Worm (Caenorhabditis elegans) whole organism, L4 larva: Measurements from ENCODE around the gene F13H10.3.

Experiments used
- D1046.2 ChIP-seq: fragments of 200-800 bp; sonication (Bioruptor generic); IDR thresholded peaks from 2 replicates; pipeline ENCODE4 v1.3.6; 2022; ENCODE audit warnings: missing genetic modification characterization, missing compliant biosample characterization
- F10B5.3 ChIP-seq: sonication (generic microtip); optimal IDR thresholded peaks from 2 replicates; lab custom pipeline; 2016; ENCODE audit warnings: mild to moderate bottlenecking, missing genetic modification characterization, missing compliant biosample characterization
- F26F4.8 ChIP-seq: fragments of 200-800 bp; sonication (Bioruptor generic); conservative IDR thresholded peaks from 2 replicates; pipeline ENCODE4 v1.3.6; 2022; ENCODE audit warnings: missing genetic modification characterization, missing compliant biosample characterization
- F44E2.7 ChIP-seq: fragments of 200-800 bp; sonication (Bioruptor generic); IDR thresholded peaks from 2 replicates; pipeline ENCODE4 v2.1.2; 2022; ENCODE audit warnings: missing genetic modification characterization, missing compliant biosample characterization
- F49E8.2 ChIP-seq: sonication (generic microtip); optimal IDR thresholded peaks from 2 replicates; lab custom pipeline; 2016; ENCODE audit warnings: missing compliant biosample characterization, mild to moderate bottlenecking, missing genetic modification characterization, borderline replicate concordance
- Y48G9A.11 ChIP-seq: fragments of 200-800 bp; sonication (Bioruptor generic); IDR thresholded peaks from 2 replicates; pipeline ENCODE4 v1.3.6; 2022; ENCODE audit warnings: missing genetic modification reagents, missing genetic modification characterization, missing compliant biosample characterization
- Y5F2A.4 ChIP-seq: fragments of 200-800 bp; sonication (Bioruptor generic); optimal IDR thresholded peaks from 2 replicates; lab custom pipeline; 2018; ENCODE audit warnings: mild to moderate bottlenecking, missing genetic modification characterization, missing compliant biosample characterization
- ZK337.2 ChIP-seq: fragments of 200-800 bp; sonication (Bioruptor generic); IDR thresholded peaks from 2 replicates; pipeline ENCODE4 v1.3.6; 2022; ENCODE audit warnings: missing genetic modification reagents, missing genetic modification characterization, missing compliant biosample characterization
- ZK546.5 ChIP-seq, 2 experiments: sonication (generic microtip); optimal IDR thresholded peaks; 2 replicates each; lab custom pipeline; 2017; ENCODE audit warnings: missing biosample characterization in 2 of 2, missing genetic modification characterization in 2 of 2
- aha-1 ChIP-seq: fragments of 150-350 bp; peaks from one replicate; lab custom pipeline; 2014; ENCODE audit warnings: missing biosample characterization, missing genetic modification characterization
- aly-2 ChIP-seq: sonication (generic microtip); optimal IDR thresholded peaks from 2 replicates; lab custom pipeline; 2018; ENCODE audit warnings: missing biosample characterization, missing genetic modification characterization
- ama-1 ChIP-seq: fragments of 150-350 bp; optimal IDR thresholded peaks from 2 replicates; lab custom pipeline; 2014; ENCODE audit warnings: inconsistent platforms, mixed read lengths
- arid-1 ChIP-seq: fragments of 200-800 bp; sonication (Bioruptor generic); conservative IDR thresholded peaks from 2 replicates; pipeline ENCODE4 v1.3.6; 2022; ENCODE audit warnings: missing genetic modification reagents, missing genetic modification characterization, missing compliant biosample characterization
- ceh-44 ChIP-seq: fragments of 200-800 bp; sonication (Bioruptor generic); IDR thresholded peaks from 2 replicates; pipeline ENCODE4 v1.3.6; 2022; ENCODE audit warnings: missing genetic modification reagents, missing genetic modification characterization, missing compliant biosample characterization
- ctbp-1 ChIP-seq: fragments of 200-800 bp; sonication (Bioruptor generic); IDR thresholded peaks from 2 replicates; pipeline ENCODE4 v1.3.6; 2022; ENCODE audit warnings: missing genetic modification reagents, missing genetic modification characterization, missing compliant biosample characterization
- daf-12 ChIP-seq: fragments of 150-350 bp; optimal IDR thresholded peaks from 2 replicates; lab custom pipeline; 2014; ENCODE audit warnings: missing biosample characterization, missing genetic modification reagents, missing genetic modification characterization
- daf-19 ChIP-seq: fragments of 200-800 bp; sonication (Bioruptor generic); conservative IDR thresholded peaks from 2 replicates; pipeline ENCODE4 v1.3.6; 2022; ENCODE audit warnings: missing genetic modification characterization, missing compliant biosample characterization
- daf-8 ChIP-seq: fragments of 200-800 bp; sonication (Bioruptor generic); IDR thresholded peaks from 2 replicates; pipeline ENCODE4 v1.3.6; 2022; ENCODE audit warnings: missing genetic modification characterization, missing compliant biosample characterization
- dpl-1 ChIP-seq: fragments of 150-350 bp; optimal IDR thresholded peaks from 2 replicates; lab custom pipeline; 2014; ENCODE audit warnings: missing biosample characterization, missing genetic modification reagents, missing genetic modification characterization
- dve-1 ChIP-seq: sonication (generic microtip); optimal IDR thresholded peaks from 2 replicates; lab custom pipeline; 2017; ENCODE audit warnings: antibody characterized with exemption, mild to moderate bottlenecking, missing genetic modification characterization, missing compliant biosample characterization; ENCODE audit not compliant: insufficient read depth
- egl-43 ChIP-seq: fragments of 200-800 bp; sonication (Bioruptor generic); IDR thresholded peaks from 2 replicates; pipeline ENCODE4 v1.3.6; 2022; ENCODE audit warnings: missing genetic modification reagents, missing genetic modification characterization, missing compliant biosample characterization
- fos-1 ChIP-seq: fragments of 150-350 bp; optimal IDR thresholded peaks from 2 replicates; lab custom pipeline; 2014; ENCODE audit warnings: missing biosample characterization, missing genetic modification characterization
- hlh-11 ChIP-seq: fragments of 200-800 bp; sonication (Bioruptor generic); optimal IDR thresholded peaks from 2 replicates; lab custom pipeline; 2018; ENCODE audit warnings: mild to moderate bottlenecking, missing genetic modification characterization, missing compliant biosample characterization
- hmg-1.1 ChIP-seq: fragments of 200-800 bp; sonication (Bioruptor generic); IDR thresholded peaks from 2 replicates; pipeline ENCODE4 v1.3.6; 2022; ENCODE audit warnings: missing genetic modification reagents, missing genetic modification characterization, missing compliant biosample characterization
- jun-1 ChIP-seq: fragments of 150-350 bp; optimal IDR thresholded peaks from 2 replicates; lab custom pipeline; 2014; ENCODE audit warnings: missing biosample characterization, missing genetic modification reagents, missing genetic modification characterization
- lin-1 ChIP-seq: fragments of 200-800 bp; sonication (Bioruptor generic); IDR thresholded peaks from 2 replicates; pipeline ENCODE4 v1.3.6; 2022; ENCODE audit warnings: missing genetic modification reagents, missing genetic modification characterization, missing compliant biosample characterization
- lin-29 ChIP-seq: fragments of 200-800 bp; sonication (Bioruptor generic); IDR thresholded peaks from 2 replicates; pipeline ENCODE4 v1.3.6; 2022; ENCODE audit warnings: missing genetic modification reagents, missing genetic modification characterization, missing compliant biosample characterization
- lin-38 ChIP-seq: fragments of 200-800 bp; sonication (Bioruptor generic); IDR thresholded peaks from 2 replicates; pipeline ENCODE4 v1.3.6; 2022; ENCODE audit warnings: missing genetic modification reagents, missing genetic modification characterization, missing compliant biosample characterization
- lin-39 ChIP-seq: fragments of 150-350 bp; optimal IDR thresholded peaks from 2 replicates; lab custom pipeline; 2014; ENCODE audit warnings: missing biosample characterization, missing genetic modification reagents, missing genetic modification characterization
- lir-3 ChIP-seq: sonication (generic microtip); optimal IDR thresholded peaks from 2 replicates; lab custom pipeline; 2016; ENCODE audit warnings: mild to moderate bottlenecking, missing genetic modification characterization, missing compliant biosample characterization
- lsy-2 ChIP-seq, 2 experiments: fragments of 150-350 bp in 1 of 2; sonication (generic microtip) in 1 of 2; optimal IDR thresholded peaks; 2 replicates each; lab custom pipeline; 2014 to 2017; ENCODE audit warnings: missing biosample characterization in 2 of 2, missing genetic modification characterization in 2 of 2
- madf-5 ChIP-seq, 2 experiments: fragments of 200-800 bp; sonication (Bioruptor generic); IDR thresholded peaks; 2 replicates each; pipeline ENCODE4 v1.3.6; 2022; ENCODE audit warnings: missing compliant biosample characterization in 2 of 2, missing genetic modification characterization in 2 of 2
- madf-9 ChIP-seq: fragments of 200-800 bp; sonication (Bioruptor generic); conservative IDR thresholded peaks from 2 replicates; pipeline ENCODE4 v1.3.6; 2022; ENCODE audit warnings: missing genetic modification reagents, missing genetic modification characterization, missing compliant biosample characterization
- mdl-1 ChIP-seq, 2 experiments: fragments of 150-350 bp in 1 of 2; sonication (generic microtip) in 1 of 2; optimal IDR thresholded peaks; 2 replicates each; lab custom pipeline; 2014 to 2017; ENCODE audit warnings: missing biosample characterization in 2 of 2, missing genetic modification characterization in 2 of 2
- mdt-29 ChIP-seq: fragments of 200-800 bp; sonication (Bioruptor generic); IDR thresholded peaks from 2 replicates; pipeline ENCODE4 v1.3.6; 2022; ENCODE audit warnings: missing genetic modification reagents, missing genetic modification characterization, missing compliant biosample characterization
- nhr-28 ChIP-seq: fragments of 150-350 bp; optimal IDR thresholded peaks from 2 replicates; lab custom pipeline; 2014; ENCODE audit warnings: missing biosample characterization, missing genetic modification characterization
- nhr-77 ChIP-seq: fragments of 150-350 bp; optimal IDR thresholded peaks from 2 replicates; lab custom pipeline; 2014; ENCODE audit warnings: missing biosample characterization, missing genetic modification characterization
- rbr-2 ChIP-seq: sonication (generic microtip); optimal IDR thresholded peaks from 2 replicates; lab custom pipeline; 2016; ENCODE audit warnings: missing genotype, missing genetic modification characterization, missing compliant biosample characterization
- saeg-2 ChIP-seq: fragments of 200-800 bp; sonication (Bioruptor generic); IDR thresholded peaks from 2 replicates; pipeline ENCODE4 v1.3.6; 2022; ENCODE audit warnings: missing genetic modification reagents, missing genetic modification characterization, missing compliant biosample characterization
- sdz-12 ChIP-seq: fragments of 200-800 bp; sonication (Bioruptor generic); optimal IDR thresholded peaks from 2 replicates; lab custom pipeline; 2018; ENCODE audit warnings: mild to moderate bottlenecking, missing genetic modification characterization, missing compliant biosample characterization
- set-16 ChIP-seq: fragments of 200-800 bp; sonication (Bioruptor generic); IDR thresholded peaks from 2 replicates; pipeline ENCODE4 v1.3.6; 2022; ENCODE audit warnings: missing genetic modification reagents, missing genetic modification characterization, missing compliant biosample characterization
- skn-1 ChIP-seq: fragments of 150-350 bp; optimal IDR thresholded peaks from 2 replicates; lab custom pipeline; 2014; ENCODE audit warnings: missing biosample characterization, missing genetic modification characterization
- snpc-1.2 ChIP-seq: fragments of 200-800 bp; sonication (Bioruptor generic); IDR thresholded peaks from 2 replicates; pipeline ENCODE4 v1.3.6; 2022; ENCODE audit warnings: missing genetic modification reagents, missing genetic modification characterization, missing compliant biosample characterization
- tra-1 ChIP-seq: fragments of 200-800 bp; sonication (Bioruptor generic); IDR thresholded peaks from 2 replicates; pipeline ENCODE4 v1.3.6; 2022; ENCODE audit warnings: missing genetic modification reagents, missing genetic modification characterization, missing compliant biosample characterization
- unc-130 ChIP-seq: sonication (generic microtip); optimal IDR thresholded peaks from 2 replicates; lab custom pipeline; 2016; ENCODE audit warnings: missing genetic modification reagents, missing genetic modification characterization, missing compliant biosample characterization
- unc-39 ChIP-seq: sonication (generic microtip); optimal IDR thresholded peaks from 2 replicates; lab custom pipeline; 2017; ENCODE audit warnings: missing biosample characterization, missing genetic modification characterization
- unc-62 ChIP-seq, 3 experiments: fragments of 150-350 bp in 1 of 3; sonication (generic microtip); optimal IDR thresholded peaks in 2 of 3; peaks in 1 of 3; 1 replicate in 1 of 3; 2 replicates in 2 of 3; lab custom pipeline; 2014 to 2017; ENCODE audit warnings: missing biosample characterization in 3 of 3, missing genetic modification characterization in 3 of 3, missing genetic modification reagents in 3 of 3, missing genotype in 1 of 3
- zag-1 ChIP-seq: fragments of 150-350 bp; optimal IDR thresholded peaks from 2 replicates; lab custom pipeline; 2014; ENCODE audit warnings: missing biosample characterization, missing genetic modification characterization
- zfp-2 ChIP-seq: sonication (generic microtip); optimal IDR thresholded peaks from 2 replicates; lab custom pipeline; 2016; ENCODE audit warnings: mild to moderate bottlenecking, missing genetic modification characterization, missing compliant biosample characterization
- zfp-3 ChIP-seq: fragments of 200-800 bp; sonication (Bioruptor generic); conservative IDR thresholded peaks from 2 replicates; pipeline ENCODE4 v1.3.6; 2022; ENCODE audit warnings: missing genetic modification reagents, missing genetic modification characterization, missing compliant biosample characterization
- ztf-7 ChIP-seq: fragments of 150-350 bp; optimal IDR thresholded peaks from 2 replicates; lab custom pipeline; 2014; ENCODE audit warnings: missing biosample characterization, missing genetic modification characterization

F13H10.3 gene

ce11 chrIV:11025941-11026340, 10.2 kb upstream of the F13H10.3 start (continued):
- TF ChIP-seq lin-29 (GFP tag; lab: Robert Waterston, UW) (0 out of 2 replicates have a peak, but pooled peaks have one; percentile 32), dve-1 (tag; lab: Kevin White, UChicago) (no peak), ztf-7 (no peak), lin-39 (no peak), nhr-77 (no peak), hlh-11 (no peak), mdl-1 (tag; optimal IDR thresholded peaks at IDR 0.05; lab: Kevin White, UChicago) (no peak), daf-8 (GFP tag; lab: Robert Waterston, UW) (no peak), zfp-3 (GFP tag; lab: Robert Waterston, UW) (peak; percentile 67), unc-130 (peak; percentile 75), ZK546.5 (tag; optimal IDR thresholded peaks at IDR 0.05; lab: Kevin White, UChicago) (no peak), Y5F2A.4 (GFP tag; lab: Kevin White, UChicago) (peak; percentile 89), egl-43 (GFP tag; lab: Robert Waterston, UW) (peak; percentile 93), lir-3 (tag; lab: Kevin White, UChicago) (peak; percentile 17), madf-5 (GFP tag; IDR thresholded peaks at IDR 0.05; lab: Robert Waterston, UW) (peak; percentile 28 to 76; a peak in 1 of 4 replicates), F44E2.7 (GFP tag; lab: Robert Waterston, UW) (0 out of 2 replicates have a peak, but pooled peaks have one; percentile 43), lsy-2 (tag; optimal IDR thresholded peaks at IDR 0.05; lab: Kevin White, UChicago) (no peak), F10B5.3 (tag; lab: Kevin White, UChicago) (peak; percentile 35), sdz-12 (GFP tag; lab: Kevin White, UChicago) (no peak), aly-2 (tag; lab: Kevin White, UChicago) (no peak), saeg-2 (GFP tag; lab: Robert Waterston, UW) (no peak), lin-1 (GFP tag; lab: Robert Waterston, UW) (peak; percentile 78), snpc-1.2 (GFP tag; lab: Robert Waterston, UW) (peak; percentile 92), arid-1 (GFP tag; lab: Robert Waterston, UW) (peak; percentile 74), zag-1 (no peak), D1046.2 (GFP tag; lab: Robert Waterston, UW) (peak; percentile 84), aha-1 (no peak), ZK337.2 (peak; percentile 65; the same call in 1 of the 2 replicates), daf-19 (GFP tag; lab: Robert Waterston, UW) (peak; percentile 85), daf-12 (no peak), rbr-2 (tag; lab: Kevin White, UChicago) (peak; percentile 42), unc-62 (GFP tag; optimal IDR thresholded peaks at IDR 0.05 in 1 of 2; lab: Kevin White, UChicago) (peak in 1 of 2 experiments; percentile 24), unc-62 (tag; optimal IDR thresholded peaks at IDR 0.05; lab: Kevin White, UChicago) (no peak), fos-1 (no peak), tra-1 (GFP tag; lab: Robert Waterston, UW) (peak; percentile 76), skn-1 (tag; lab: Kevin White, UChicago) (no peak), Y48G9A.11 (GFP tag; lab: Robert Waterston, UW) (peak; percentile 76), dpl-1 (no peak), set-16 (GFP tag; lab: Robert Waterston, UW) (peak; percentile 39; the same call in 1 of the 2 replicates), F49E8.2 (tag; lab: Kevin White, UChicago) (peak; percentile 91), madf-9 (GFP tag; lab: Robert Waterston, UW) (peak; percentile 74), nhr-28 (tag; lab: Kevin White, UChicago) (no peak), lin-38 (GFP tag; lab: Robert Waterston, UW) (peak; percentile 78), ama-1 (lab: Kevin White, UChicago) (no peak), unc-39 (no peak), zfp-2 (tag; lab: Kevin White, UChicago) (peak; percentile 42), ctbp-1 (GFP tag; lab: Robert Waterston, UW) (peak; percentile 88), ceh-44 (GFP tag; lab: Robert Waterston, UW) (peak; percentile 91), mdt-29 (peak; percentile 57; the same call in 1 of the 2 replicates), hmg-1.1 (GFP tag; lab: Robert Waterston, UW) (no peak), jun-1 (tag; lab: Kevin White, UChicago) (no peak), F26F4.8 (peak; percentile 89)
